Worm (Caenorhabditis elegans) whole organism, L1 larva: ENCODE measurements around the gene nac-1.

ENCODE experiments used
- C04F5.9 ChIP-seq: sonication (generic microtip); optimal IDR thresholded peaks from 2 replicates; lab custom pipeline; 2016; ENCODE audit warnings: missing genetic modification characterization, missing compliant biosample characterization
- F16B12.6 ChIP-seq: fragments of 150-350 bp; optimal IDR thresholded peaks from 2 replicates; lab custom pipeline; 2014; ENCODE audit warnings: missing biosample characterization, missing genetic modification characterization
- Y116A8C.19 ChIP-seq: sonication (generic microtip); optimal IDR thresholded peaks from 2 replicates; lab custom pipeline; 2016; ENCODE audit warnings: missing compliant biosample characterization, missing genetic modification characterization, borderline replicate concordance
- aly-2 ChIP-seq: fragments of 150-350 bp; optimal IDR thresholded peaks from 2 replicates; lab custom pipeline; 2014; ENCODE audit warnings: missing biosample characterization, missing genetic modification characterization
- ama-1 ChIP-seq: fragments of 150-350 bp; optimal IDR thresholded peaks from 2 replicates; lab custom pipeline; 2014
- blmp-1 ChIP-seq: fragments of 150-350 bp; optimal IDR thresholded peaks from 2 replicates; lab custom pipeline; 2014; ENCODE audit warnings: missing biosample characterization, missing genetic modification characterization
- ceh-8 ChIP-seq: fragments of 200-800 bp; sonication (Bioruptor generic); optimal IDR thresholded peaks from 2 replicates; lab custom pipeline; 2018; ENCODE audit warnings: mild to moderate bottlenecking, missing genetic modification characterization, moderate library complexity, missing compliant biosample characterization
- ceh-82 ChIP-seq, 3 experiments: fragments of 150-350 bp in 1 of 3; sonication (generic microtip) in 2 of 3; optimal IDR thresholded peaks; 2 replicates each; lab custom pipeline; 2014 to 2017; ENCODE audit warnings: missing biosample characterization in 3 of 3, missing genetic modification characterization in 3 of 3
- ceh-88 ChIP-seq: fragments of 200-800 bp; sonication (Bioruptor generic); IDR thresholded peaks from 2 replicates; pipeline ENCODE4 v1.3.6; 2022; ENCODE audit warnings: missing genetic modification characterization, missing compliant biosample characterization
- ces-1 ChIP-seq: fragments of 150-350 bp; optimal IDR thresholded peaks from 2 replicates; lab custom pipeline; 2014; ENCODE audit warnings: missing biosample characterization, missing genetic modification reagents, missing genetic modification characterization
- dsc-1 ChIP-seq: sonication (generic microtip); optimal IDR thresholded peaks from 2 replicates; lab custom pipeline; 2016; ENCODE audit warnings: mild to moderate bottlenecking, missing genetic modification characterization, missing compliant biosample characterization
- egl-13 ChIP-seq: sonication (generic microtip); optimal IDR thresholded peaks from 2 replicates; lab custom pipeline; 2016; ENCODE audit warnings: missing genotype, missing genetic modification reagents, missing genetic modification characterization, missing compliant biosample characterization
- egl-27 ChIP-seq, 2 experiments: fragments of 150-350 bp in 1 of 2; sonication (generic microtip); optimal IDR thresholded peaks; 3 replicates each; lab custom pipeline; 2017 to 2018; ENCODE audit warnings: missing biosample characterization in 2 of 2, missing genetic modification characterization in 2 of 2, missing genetic modification reagents in 2 of 2
- elt-2 ChIP-seq: sonication (generic microtip); optimal IDR thresholded peaks from 2 replicates; lab custom pipeline; 2016; ENCODE audit warnings: missing genetic modification characterization, mild to moderate bottlenecking, inconsistent platforms, missing compliant biosample characterization, missing genetic modification reagents
- ets-5 ChIP-seq: fragments of 200-800 bp; sonication (Bioruptor generic); IDR thresholded peaks from 2 replicates; pipeline ENCODE4 v1.3.6; 2022; ENCODE audit warnings: missing genetic modification characterization, missing compliant biosample characterization
- fkh-10 ChIP-seq: sonication (generic microtip); optimal IDR thresholded peaks from 2 replicates; lab custom pipeline; 2017; ENCODE audit warnings: missing biosample characterization, missing genetic modification reagents, missing genetic modification characterization
- fkh-4 ChIP-seq: sonication (generic microtip); optimal IDR thresholded peaks from 2 replicates; lab custom pipeline; 2016; ENCODE audit warnings: missing compliant biosample characterization, missing genetic modification characterization, borderline replicate concordance
- grh-1 ChIP-seq: fragments of 200-800 bp; sonication (Bioruptor generic); IDR thresholded peaks from 2 replicates; pipeline ENCODE4 v1.3.6; 2022; ENCODE audit warnings: missing genetic modification reagents, missing genetic modification characterization, missing compliant biosample characterization
- hlh-17 ChIP-seq: fragments of 200-800 bp; sonication (Bioruptor generic); optimal IDR thresholded peaks from 2 replicates; lab custom pipeline; 2018; ENCODE audit warnings: missing genetic modification characterization, mild to moderate bottlenecking, missing compliant biosample characterization, moderate library complexity, borderline replicate concordance
- hlh-4 ChIP-seq: sonication (generic microtip); optimal IDR thresholded peaks from 2 replicates; lab custom pipeline; 2016; ENCODE audit warnings: mild to moderate bottlenecking, missing genetic modification characterization, missing compliant biosample characterization
- isw-1 ChIP-seq: fragments of 200-800 bp; sonication (Bioruptor generic); IDR thresholded peaks from 2 replicates; pipeline ENCODE4 v1.3.6; 2022; ENCODE audit warnings: missing genetic modification characterization, missing compliant biosample characterization
- jun-1 ChIP-seq: fragments of 150-350 bp; optimal IDR thresholded peaks from 2 replicates; lab custom pipeline; 2014; ENCODE audit warnings: missing biosample characterization, missing genetic modification reagents, missing genetic modification characterization
- lin-13 ChIP-seq: fragments of 150-350 bp; optimal IDR thresholded peaks from 2 replicates; lab custom pipeline; 2014; ENCODE audit warnings: missing biosample characterization, missing genetic modification reagents, missing genetic modification characterization
- lin-35 ChIP-seq, 2 experiments: fragments of 150-350 bp; optimal IDR thresholded peaks; 2 replicates each; lab custom pipeline; 2014; ENCODE audit warnings: missing biosample characterization in 2 of 2, missing genetic modification characterization in 2 of 2, missing genetic modification reagents in 2 of 2
- lin-39 ChIP-seq: fragments of 150-350 bp; optimal IDR thresholded peaks from 2 replicates; lab custom pipeline; 2014; ENCODE audit warnings: missing biosample characterization, missing genetic modification reagents, missing genetic modification characterization
- lir-3 ChIP-seq: sonication (generic microtip); optimal IDR thresholded peaks from 2 replicates; lab custom pipeline; 2016; ENCODE audit warnings: mild to moderate bottlenecking, missing genetic modification characterization, moderate library complexity, missing compliant biosample characterization; ENCODE audit not compliant: poor library complexity
- mab-9 ChIP-seq: fragments of 200-800 bp; sonication (Bioruptor generic); IDR thresholded peaks from 2 replicates; pipeline ENCODE4 v1.3.6; 2022; ENCODE audit warnings: missing genetic modification reagents, missing genetic modification characterization, missing compliant biosample characterization
- mdl-1 ChIP-seq, 2 experiments: fragments of 150-350 bp; optimal IDR thresholded peaks; 2 replicates each; lab custom pipeline; 2014 to 2017; ENCODE audit warnings: missing biosample characterization in 2 of 2, missing genetic modification characterization in 2 of 2, inconsistent platforms in 1 of 2
- mef-2 ChIP-seq: fragments of 150-350 bp; optimal IDR thresholded peaks from 2 replicates; lab custom pipeline; 2014; ENCODE audit warnings: missing biosample characterization, missing genetic modification characterization
- nhr-11 ChIP-seq: fragments of 150-350 bp; optimal IDR thresholded peaks from 2 replicates; lab custom pipeline; 2014; ENCODE audit warnings: missing biosample characterization, missing genetic modification characterization
- nhr-19 ChIP-seq: fragments of 200-800 bp; sonication (Bioruptor generic); conservative IDR thresholded peaks from 2 replicates; pipeline ENCODE4 v1.3.6; 2022; ENCODE audit warnings: missing genetic modification characterization, missing compliant biosample characterization
- nhr-28 ChIP-seq: fragments of 150-350 bp; optimal IDR thresholded peaks from 2 replicates; lab custom pipeline; 2014; ENCODE audit warnings: missing biosample characterization, missing genetic modification characterization
- nhr-47 ChIP-seq: sonication (generic microtip); optimal IDR thresholded peaks from 2 replicates; lab custom pipeline; 2016; ENCODE audit warnings: mild to moderate bottlenecking, missing genetic modification characterization, moderate library complexity, missing compliant biosample characterization
- nhr-76 ChIP-seq: sonication (generic microtip); optimal IDR thresholded peaks from 2 replicates; lab custom pipeline; 2017; ENCODE audit warnings: missing biosample characterization, missing genetic modification characterization
- nhr-77 ChIP-seq: fragments of 150-350 bp; optimal IDR thresholded peaks from 2 replicates; lab custom pipeline; 2014; ENCODE audit warnings: missing biosample characterization, missing genetic modification characterization
- nhr-84 ChIP-seq: sonication (generic microtip); optimal IDR thresholded peaks from 2 replicates; lab custom pipeline; 2017; ENCODE audit warnings: missing biosample characterization, missing genetic modification characterization
- nhr-90 ChIP-seq: sonication (generic microtip); optimal IDR thresholded peaks from 2 replicates; lab custom pipeline; 2016; ENCODE audit warnings: mild to moderate bottlenecking, missing genetic modification characterization, missing compliant biosample characterization; ENCODE audit not compliant: poor library complexity
- pag-3 ChIP-seq: sonication (generic microtip); optimal IDR thresholded peaks from 2 replicates; lab custom pipeline; 2017; ENCODE audit warnings: missing genetic modification characterization, mild to moderate bottlenecking, missing compliant biosample characterization, antibody characterized with exemption, borderline replicate concordance; ENCODE audit not compliant: insufficient read depth
- pqm-1 ChIP-seq: sonication (generic microtip); optimal IDR thresholded peaks from 3 replicates; lab custom pipeline; 2017; ENCODE audit warnings: missing biosample characterization, missing genetic modification characterization
- snu-23 ChIP-seq: sonication (generic microtip); optimal IDR thresholded peaks from 2 replicates; lab custom pipeline; 2016; ENCODE audit warnings: missing genetic modification characterization, missing compliant biosample characterization
- tbx-2 ChIP-seq: sonication (generic microtip); optimal IDR thresholded peaks from 2 replicates; lab custom pipeline; 2016; ENCODE audit warnings: missing genetic modification characterization, missing compliant biosample characterization
- tlp-1 ChIP-seq: fragments of 150-350 bp; optimal IDR thresholded peaks from 2 replicates; lab custom pipeline; 2014; ENCODE audit warnings: missing biosample characterization, missing genetic modification characterization
- unc-130 ChIP-seq: fragments of 150-350 bp; optimal IDR thresholded peaks from 2 replicates; lab custom pipeline; 2017; ENCODE audit warnings: missing biosample characterization, missing genetic modification characterization, inconsistent platforms
- unc-62 ChIP-seq: fragments of 150-350 bp; optimal IDR thresholded peaks from 2 replicates; lab custom pipeline; 2014; ENCODE audit warnings: missing biosample characterization, missing genetic modification reagents, missing genetic modification characterization
- unc-98 ChIP-seq: fragments of 200-800 bp; sonication (Bioruptor generic); IDR thresholded peaks from 2 replicates; pipeline ENCODE4 v1.3.6; 2022; ENCODE audit warnings: missing genetic modification characterization, missing compliant biosample characterization
- vab-15 ChIP-seq: sonication (generic microtip); optimal IDR thresholded peaks from 2 replicates; lab custom pipeline; 2017; ENCODE audit warnings: missing genotype, mild to moderate bottlenecking, missing genetic modification characterization, missing compliant biosample characterization
- xbp-1 ChIP-seq: sonication (generic microtip); optimal IDR thresholded peaks from 2 replicates; lab custom pipeline; 2016; ENCODE audit warnings: missing genetic modification characterization, missing compliant biosample characterization
- zag-1 ChIP-seq: fragments of 150-350 bp; optimal IDR thresholded peaks from 2 replicates; lab custom pipeline; 2014; ENCODE audit warnings: missing biosample characterization, missing genetic modification characterization
- zip-4 ChIP-seq: fragments of 200-800 bp; sonication (Bioruptor generic); optimal IDR thresholded peaks from 2 replicates; lab custom pipeline; 2018; ENCODE audit warnings: mild to moderate bottlenecking, missing genetic modification characterization, moderate library complexity, missing compliant biosample characterization
- ztf-11 ChIP-seq, 2 experiments: sonication (generic microtip); optimal IDR thresholded peaks; 2 replicates each; lab custom pipeline; 2016 to 2017; ENCODE audit warnings: missing genetic modification characterization in 2 of 2, missing biosample characterization in 1 of 2, missing compliant biosample characterization in 1 of 2
- ztf-4 ChIP-seq: fragments of 150-350 bp; optimal IDR thresholded peaks from 2 replicates; lab custom pipeline; 2014; ENCODE audit warnings: missing biosample characterization, missing genetic modification characterization

Gene nac-1

ce11 chrX:14853712-14854217 lies 41.2 kb upstream of the nac-1 start, which contains the start of the genes C27C12.1 and C27C12.4 (continued):
- TF ChIP-seq egl-27 (tag; optimal IDR thresholded peaks at IDR 0.05; lab: Kevin White, UChicago), result no peak
- TF ChIP-seq nhr-77 (tag; lab: Kevin White, UChicago), result peak; percentile 66
- peak; percentile 45 for TF ChIP-seq aly-2 (tag; lab: Kevin White, UChicago)
- peak; percentile 90 for TF ChIP-seq nhr-90 (tag; lab: Kevin White, UChicago)
- TF ChIP-seq hlh-17 (GFP tag; lab: Kevin White, UChicago), result no peak
- TF ChIP-seq mab-9 (GFP tag; lab: Robert Waterston, UW), result peak; percentile 83
- no peak for TF ChIP-seq pqm-1
- TF ChIP-seq ceh-88, result 0 out of 2 replicates have a peak, but pooled peaks have one; percentile 47
- no peak for TF ChIP-seq nhr-84 (tag; lab: Kevin White, UChicago)
- no peak for TF ChIP-seq ets-5 (GFP tag; lab: Robert Waterston, UW)
- peak; percentile 93 for TF ChIP-seq nhr-47
- peak; percentile 54 for TF ChIP-seq lin-39 (tag; lab: Kevin White, UChicago)
- TF ChIP-seq tlp-1 (tag; lab: Kevin White, UChicago), result no peak
- peak; percentile 93 for TF ChIP-seq lir-3 (tag; lab: Kevin White, UChicago)
- TF ChIP-seq egl-13 (tag; lab: Kevin White, UChicago), result peak; percentile 79
- TF ChIP-seq ama-1, result no peak
- TF ChIP-seq C04F5.9 (tag; lab: Kevin White, UChicago), result peak; percentile 61
- peak; percentile 94 for TF ChIP-seq snu-23 (GFP tag; lab: Kevin White, UChicago)
- TF ChIP-seq unc-62 (GFP tag; lab: Kevin White, UChicago), result no peak
- TF ChIP-seq xbp-1 (tag; lab: Kevin White, UChicago), result peak; percentile 83
- TF ChIP-seq elt-2 (tag; lab: Kevin White, UChicago), result peak; percentile 78
- TF ChIP-seq vab-15 (tag; lab: Kevin White, UChicago), result no peak
- TF ChIP-seq ceh-82 (tag; optimal IDR thresholded peaks at IDR 0.05; lab: Kevin White, UChicago), result peak; percentile 82 to 90 (median 84)
- TF ChIP-seq unc-98 (GFP tag; lab: Robert Waterston, UW), result peak; percentile 55; the same call in 1 of the 2 replicates
- no peak for TF ChIP-seq zag-1
- no peak for TF ChIP-seq ces-1
- TF ChIP-seq nhr-76 (tag; lab: Kevin White, UChicago), result no peak
- peak; percentile 47 for TF ChIP-seq nhr-11
- TF ChIP-seq lin-35 (GFP tag; optimal IDR thresholded peaks at IDR 0.05; lab: Kevin White, UChicago), result peak; percentile 75 to 88
- peak; percentile 76 for TF ChIP-seq isw-1 (GFP tag; lab: Robert Waterston, UW)
- TF ChIP-seq grh-1 (GFP tag; lab: Robert Waterston, UW), result peak; percentile 67
- TF ChIP-seq fkh-10 (GFP tag; lab: Kevin White, UChicago), result peak; percentile 90
- peak; percentile 83 for TF ChIP-seq dsc-1 (tag; lab: Kevin White, UChicago)
- TF ChIP-seq mdl-1 (tag; optimal IDR thresholded peaks at IDR 0.05; lab: Kevin White, UChicago), result peak in 1 of 2 experiments; percentile 90
- TF ChIP-seq zip-4, result peak; percentile 54
- peak; percentile 27 for TF ChIP-seq mef-2
- TF ChIP-seq ceh-8, result peak; percentile 25
- peak; percentile 84 for TF ChIP-seq unc-130 (tag; lab: Kevin White, UChicago)
- TF ChIP-seq F16B12.6 (tag; lab: Kevin White, UChicago), result peak; percentile 99
- TF ChIP-seq pag-3 (tag; lab: Kevin White, UChicago), result no peak
- TF ChIP-seq jun-1 (tag; lab: Kevin White, UChicago), result peak; percentile 84
- peak; percentile 88 for TF ChIP-seq nhr-19 (GFP tag; lab: Robert Waterston, UW)
- peak in 1 of 2 experiments; percentile 82 for TF ChIP-seq ztf-11 (tag; optimal IDR thresholded peaks at IDR 0.05; lab: Kevin White, UChicago)
- TF ChIP-seq hlh-4 (tag; lab: Kevin White, UChicago), result no peak
- TF ChIP-seq nhr-28, result no peak
- peak; percentile 94 for TF ChIP-seq tbx-2
- no peak for TF ChIP-seq Y116A8C.19 (tag; lab: Kevin White, UChicago)
- TF ChIP-seq lin-13 (GFP tag; lab: Kevin White, UChicago), result peak; percentile 66
- peak; percentile 73 for TF ChIP-seq ztf-4 (tag; lab: Kevin White, UChicago)
- peak; percentile 63 for TF ChIP-seq fkh-4 (tag; lab: Kevin White, UChicago)
- TF ChIP-seq blmp-1 (tag; lab: Kevin White, UChicago), result peak; percentile 59
